Fruit fly (Drosophila melanogaster) whole organism, embryonic: ENCODE results near the gene phtm.

Source experiments
- Adf1 ChIP-seq: fragments of 200-800 bp; sonication (Bioruptor generic); IDR thresholded peaks from 2 replicates; pipeline ENCODE4 v1.3.6; 2022; ENCODE audit warnings: missing biosample characterization, missing genetic modification characterization
- Asciz ChIP-seq: fragments of 200-800 bp; sonication (Bioruptor generic); optimal IDR thresholded peaks from 2 replicates; lab custom pipeline; 2017; ENCODE audit warnings: missing biosample characterization, mild to moderate bottlenecking, missing genetic modification characterization, missing genetic modification reagents
- Bgb ChIP-seq: fragments of 200-800 bp; sonication (Bioruptor generic); IDR thresholded peaks from 2 replicates; pipeline ENCODE4 v1.3.6; 2022; ENCODE audit warnings: missing biosample characterization, missing genetic modification characterization; ENCODE audit not compliant: partially characterized antibody
- BtbVII ChIP-seq: fragments of 200-800 bp; sonication (Bioruptor generic); optimal IDR thresholded peaks from 3 replicates; lab custom pipeline; 2017; ENCODE audit warnings: missing biosample characterization, mild to moderate bottlenecking, missing genetic modification characterization
- CG11247 ChIP-seq: fragments of 200-800 bp; sonication (Bioruptor generic); IDR thresholded peaks from 2 replicates; pipeline ENCODE4 v1.3.6; 2022; ENCODE audit warnings: missing biosample characterization, missing genetic modification characterization
- CG11456 ChIP-seq: fragments of 200-800 bp; sonication (Bioruptor generic); IDR thresholded peaks from 3 replicates; pipeline ENCODE4 v1.3.6; 2022; ENCODE audit warnings: missing biosample characterization, missing genetic modification characterization
- CG11504 ChIP-seq: fragments of 200-800 bp; sonication (Bioruptor generic); optimal IDR thresholded peaks from 3 replicates; lab custom pipeline; 2019; ENCODE audit warnings: missing biosample characterization, mild to moderate bottlenecking, missing genetic modification characterization, moderate library complexity
- CG12299 ChIP-seq: fragments of 200-800 bp; sonication (Bioruptor generic); optimal IDR thresholded peaks from 2 replicates; lab custom pipeline; 2018; ENCODE audit warnings: missing biosample characterization, mild to moderate bottlenecking, missing genetic modification characterization
- CG12659 ChIP-seq: fragments of 200-800 bp; sonication (Bioruptor generic); optimal IDR thresholded peaks from 3 replicates; lab custom pipeline; 2017; ENCODE audit warnings: mild to moderate bottlenecking, missing biosample characterization, missing genetic modification reagents, missing genetic modification characterization
- CG16863 ChIP-seq: fragments of 200-800 bp; sonication (Bioruptor generic); optimal IDR thresholded peaks from 3 replicates; lab custom pipeline; 2016; ENCODE audit warnings: missing biosample characterization, missing genetic modification characterization
- CG17186 ChIP-seq: fragments of 200-800 bp; sonication (Bioruptor generic); optimal IDR thresholded peaks from 3 replicates; lab custom pipeline; 2017; ENCODE audit warnings: missing biosample characterization, missing genetic modification reagents, missing genetic modification characterization
- CG18764 ChIP-seq: fragments of 200-800 bp; sonication (Bioruptor generic); optimal IDR thresholded peaks from 3 replicates; lab custom pipeline; 2016; ENCODE audit warnings: missing biosample characterization, missing genetic modification characterization
- CG34376 ChIP-seq: fragments of 200-800 bp; sonication (Bioruptor generic); optimal IDR thresholded peaks from 2 replicates; lab custom pipeline; 2018; ENCODE audit warnings: missing biosample characterization, mild to moderate bottlenecking, missing genetic modification characterization
- CG3847 ChIP-seq: fragments of 200-800 bp; sonication (Bioruptor generic); IDR thresholded peaks from 2 replicates; pipeline ENCODE4 v1.3.6; 2022; ENCODE audit warnings: missing biosample characterization, missing genetic modification characterization
- CG42726 ChIP-seq: fragments of 200-800 bp; sonication (Bioruptor generic); IDR thresholded peaks from 2 replicates; pipeline ENCODE4 v1.3.6; 2022; ENCODE audit warnings: missing biosample characterization, missing genetic modification characterization; ENCODE audit not compliant: partially characterized antibody
- CG5180 ChIP-seq: fragments of 200-800 bp; sonication (Bioruptor generic); optimal IDR thresholded peaks from 3 replicates; lab custom pipeline; 2017; ENCODE audit warnings: missing biosample characterization, missing genetic modification characterization, mild to moderate bottlenecking, moderate library complexity, missing genetic modification reagents
- CG6765 ChIP-seq: fragments of 200-800 bp; sonication (Bioruptor generic); optimal IDR thresholded peaks from 3 replicates; lab custom pipeline; 2017; ENCODE audit warnings: missing biosample characterization, mild to moderate bottlenecking, missing genetic modification characterization
- CG6854 ChIP-seq: fragments of 200-800 bp; sonication (Bioruptor generic); optimal IDR thresholded peaks from 3 replicates; lab custom pipeline; 2017; ENCODE audit warnings: missing biosample characterization, mild to moderate bottlenecking, missing genetic modification characterization
- CG7271 ChIP-seq: fragments of 200-800 bp; sonication (Bioruptor generic); optimal IDR thresholded peaks from 2 replicates; lab custom pipeline; 2018; ENCODE audit warnings: missing biosample characterization, mild to moderate bottlenecking, missing genetic modification characterization, moderate library complexity
- CG7987 ChIP-seq: fragments of 200-800 bp; sonication (Bioruptor generic); optimal IDR thresholded peaks from 2 replicates; lab custom pipeline; 2018; ENCODE audit warnings: missing biosample characterization, mild to moderate bottlenecking, missing genetic modification characterization, moderate library complexity
- CG8765 ChIP-seq: fragments of 200-800 bp; sonication (Bioruptor generic); IDR thresholded peaks from 2 replicates; pipeline ENCODE4 v1.3.6; 2022; ENCODE audit warnings: missing biosample characterization, missing genetic modification characterization
- Chrac-16 ChIP-seq: fragments of 200-800 bp; sonication (Bioruptor generic); optimal IDR thresholded peaks from 3 replicates; lab custom pipeline; 2016; ENCODE audit warnings: missing biosample characterization, missing genetic modification characterization
- CrebB ChIP-seq: fragments of 200-800 bp; sonication (Bioruptor generic); optimal IDR thresholded peaks from 3 replicates; lab custom pipeline; 2018; ENCODE audit warnings: missing biosample characterization, mild to moderate bottlenecking, missing genetic modification characterization
- Dip3 ChIP-seq: fragments of 200-800 bp; sonication (Bioruptor generic); optimal IDR thresholded peaks from 3 replicates; lab custom pipeline; 2016; ENCODE audit warnings: missing biosample characterization, missing genetic modification characterization
- E2f1 ChIP-seq: fragments of 200-800 bp; sonication (Bioruptor generic); IDR thresholded peaks from 2 replicates; pipeline ENCODE4 v1.3.6; 2022; ENCODE audit warnings: missing biosample characterization, missing genetic modification characterization
- Ets65A ChIP-seq: fragments of 200-800 bp; sonication (Bioruptor generic); peaks from one replicate; lab custom pipeline; 2016; ENCODE audit warnings: missing biosample characterization, missing genetic modification characterization
- HLH3B ChIP-seq: fragments of 200-800 bp; sonication (Bioruptor generic); IDR thresholded peaks from 2 replicates; pipeline ENCODE4 v1.3.6; 2022; ENCODE audit warnings: missing biosample characterization, missing genetic modification characterization
- Hr51 ChIP-seq, 2 experiments: fragments of 200-800 bp; sonication (Bioruptor generic); optimal IDR thresholded peaks; 2 replicates in 1 of 2; 3 replicates in 1 of 2; lab custom pipeline; 2016 to 2018; ENCODE audit warnings: missing biosample characterization in 2 of 2, missing genetic modification characterization in 2 of 2, mild to moderate bottlenecking in 1 of 2, moderate library complexity in 1 of 2
- Jarid2 ChIP-seq: fragments of 200-800 bp; sonication (Bioruptor generic); optimal IDR thresholded peaks from 3 replicates; lab custom pipeline; 2017; ENCODE audit warnings: mild to moderate bottlenecking, missing biosample characterization, missing genetic modification reagents, missing genetic modification characterization
- NC2β ChIP-seq: fragments of 200-800 bp; sonication (Bioruptor generic); optimal IDR thresholded peaks from 2 replicates; lab custom pipeline; 2016; ENCODE audit warnings: missing biosample characterization, missing genetic modification characterization
- NK7.1 ChIP-seq: fragments of 200-800 bp; sonication (Bioruptor generic); optimal IDR thresholded peaks from 3 replicates; lab custom pipeline; 2016; ENCODE audit warnings: missing biosample characterization, missing genetic modification characterization
- Neu2 ChIP-seq: fragments of 200-800 bp; sonication (Bioruptor generic); optimal IDR thresholded peaks from 3 replicates; lab custom pipeline; 2016; ENCODE audit warnings: missing biosample characterization, missing genetic modification characterization, borderline replicate concordance
- Side ChIP-seq: fragments of 200-800 bp; sonication (Bioruptor generic); optimal IDR thresholded peaks from 2 replicates; lab custom pipeline; 2016; ENCODE audit warnings: missing biosample characterization, missing genetic modification characterization
- Sry-β ChIP-seq: fragments of 200-800 bp; sonication (Bioruptor generic); optimal IDR thresholded peaks from 2 replicates; lab custom pipeline; 2018; ENCODE audit warnings: missing biosample characterization, mild to moderate bottlenecking, missing genetic modification characterization, moderate library complexity
- Xrp1 ChIP-seq: fragments of 200-800 bp; sonication (Bioruptor generic); IDR thresholded peaks from 2 replicates; pipeline ENCODE4 v1.3.6; 2022; ENCODE audit warnings: missing biosample characterization, missing genetic modification characterization
- az2 ChIP-seq: fragments of 200-800 bp; sonication (Bioruptor generic); optimal IDR thresholded peaks from 3 replicates; lab custom pipeline; 2016; ENCODE audit warnings: missing biosample characterization, missing genetic modification characterization
- bab2 ChIP-seq: fragments of 200-800 bp; sonication (Bioruptor generic); optimal IDR thresholded peaks from 2 replicates; lab custom pipeline; 2016; ENCODE audit warnings: missing biosample characterization, missing genetic modification characterization
- chinmo ChIP-seq: fragments of 200-800 bp; sonication (Bioruptor generic); IDR thresholded peaks from 4 replicates; pipeline ENCODE4 v1.3.6; 2022; ENCODE audit warnings: missing biosample characterization, missing genetic modification characterization; ENCODE audit not compliant: partially characterized antibody
- ewg ChIP-seq: fragments of 200-800 bp; sonication (Bioruptor generic); optimal IDR thresholded peaks from 3 replicates; lab custom pipeline; 2017; ENCODE audit warnings: mild to moderate bottlenecking, missing biosample characterization, missing genetic modification reagents, missing genetic modification characterization
- gfzf ChIP-seq: fragments of 200-800 bp; sonication (Bioruptor generic); optimal IDR thresholded peaks from 2 replicates; lab custom pipeline; 2016; ENCODE audit warnings: missing biosample characterization, mild to moderate bottlenecking, missing genetic modification characterization, moderate library complexity
- onecut ChIP-seq: fragments of 200-800 bp; sonication (Bioruptor generic); IDR thresholded peaks from 2 replicates; pipeline ENCODE4 v1.3.6; 2022; ENCODE audit warnings: missing biosample characterization, missing genetic modification characterization
- pnt ChIP-seq: fragments of 200-800 bp; sonication (Bioruptor generic); optimal IDR thresholded peaks from 3 replicates; lab custom pipeline; 2016; ENCODE audit warnings: missing biosample characterization, missing genetic modification characterization
- pros ChIP-seq: fragments of 200-800 bp; sonication (Bioruptor generic); optimal IDR thresholded peaks from 3 replicates; lab custom pipeline; 2019; ENCODE audit warnings: missing biosample characterization, mild to moderate bottlenecking, missing genetic modification characterization, moderate library complexity
- ranshi ChIP-seq: fragments of 200-800 bp; sonication (Bioruptor generic); IDR thresholded peaks from 2 replicates; pipeline ENCODE4 v1.3.6; 2022; ENCODE audit warnings: missing biosample characterization, missing genetic modification characterization
- sr ChIP-seq: fragments of 200-800 bp; sonication (Bioruptor generic); IDR thresholded peaks from 3 replicates; pipeline ENCODE4 v1.3.6; 2022; ENCODE audit warnings: missing biosample characterization, missing genetic modification characterization
- tio ChIP-seq: fragments of 200-800 bp; sonication (Bioruptor generic); optimal IDR thresholded peaks from 2 replicates; lab custom pipeline; 2017; ENCODE audit warnings: missing biosample characterization, missing genetic modification characterization, inconsistent platforms
- tll ChIP-seq, 2 experiments: fragments of 200-800 bp in 1 of 2; fragments of >200 bp in 1 of 2; sonication (Bioruptor generic) in 1 of 2; optimal IDR thresholded peaks; 2 replicates each; lab custom pipeline; 2017 to 2019; ENCODE audit warnings: missing biosample characterization in 2 of 2, missing genetic modification characterization in 2 of 2, mild to moderate bottlenecking in 1 of 2, moderate library complexity in 1 of 2
- twi ChIP-seq: fragments of 200-800 bp; optimal IDR thresholded peaks from 2 replicates; lab custom pipeline; 2019; ENCODE audit warnings: missing biosample characterization, mild to moderate bottlenecking, missing genetic modification characterization, moderate library complexity
- usp ChIP-seq: fragments of >200 bp; optimal IDR thresholded peaks from 2 replicates; lab custom pipeline; 2017; ENCODE audit warnings: missing biosample characterization, missing genetic modification characterization
- zfh2 ChIP-seq: fragments of 200-800 bp; sonication (Bioruptor generic); optimal IDR thresholded peaks from 2 replicates; lab custom pipeline; 2016; ENCODE audit warnings: missing biosample characterization, missing genetic modification characterization

The phtm gene

DNA sequence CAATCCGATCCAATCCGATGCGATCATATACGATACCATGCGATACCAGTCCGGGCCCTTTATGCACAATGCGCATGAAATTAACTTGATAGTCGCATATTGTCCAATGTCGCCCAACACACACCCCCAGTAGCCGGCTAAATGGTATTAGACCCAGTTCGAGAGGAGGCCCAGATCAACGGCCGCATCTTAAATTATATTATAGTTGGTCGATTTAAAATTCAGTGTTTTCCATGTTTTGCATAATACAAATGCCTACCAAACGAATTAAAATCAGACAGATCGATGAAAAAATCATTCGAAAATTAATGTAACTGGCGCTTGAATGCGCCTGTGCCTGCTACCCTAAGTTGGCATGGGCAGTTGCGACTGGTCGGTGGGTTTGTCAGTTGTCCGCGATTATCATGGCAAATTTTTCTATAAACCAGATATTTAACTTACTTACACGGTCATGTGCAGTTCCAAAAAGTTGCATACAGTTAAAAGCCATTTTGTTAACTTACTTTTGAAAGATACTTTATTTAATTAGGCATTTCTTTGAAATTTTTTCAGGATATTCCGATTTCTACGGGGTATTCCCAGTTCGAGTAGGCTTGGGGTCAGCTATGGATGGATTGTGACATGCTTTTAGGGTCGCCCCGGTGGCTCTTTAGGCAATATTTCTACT lies 15.6 kb upstream of the phtm start (continued):
- TF ChIP-seq CG17186 (GFP tag; lab: Kevin White, UChicago) (no peak), bab2 (GFP tag; lab: Kevin White, UChicago) (no peak), CG18764 (GFP tag; lab: Kevin White, UChicago) (no peak), twi (tag; lab: Kevin White, UChicago) (no peak), NC2β (GFP tag; lab: Kevin White, UChicago) (no peak), CG42726 (GFP tag; lab: Robert Waterston, UW) (no peak), zfh2 (GFP tag; lab: Kevin White, UChicago) (no peak), CG12299 (tag; lab: Kevin White, UChicago) (no peak), Xrp1 (GFP tag; lab: Robert Waterston, UW) (peak; percentile 12; the same call in 1 of the 2 replicates), onecut (no peak), Sry-β (GFP tag; lab: Kevin White, UChicago) (no peak), ewg (peak; percentile 19), gfzf (GFP tag; lab: Kevin White, UChicago) (no peak), CG6854 (no peak), usp (GFP tag; lab: Kevin White, UChicago) (no peak), CG5180 (GFP tag; lab: Kevin White, UChicago) (no peak), CG34376 (GFP tag; lab: Kevin White, UChicago) (no peak), az2 (GFP tag; lab: Kevin White, UChicago) (no peak), CG7271 (tag; lab: Kevin White, UChicago) (no peak), Ets65A (GFP tag; lab: Kevin White, UChicago) (no peak), Hr51 (GFP tag; optimal IDR thresholded peaks at IDR 0.05; lab: Kevin White, UChicago) (peak in 1 of 2 experiments; percentile 64), Jarid2 (GFP tag; lab: Kevin White, UChicago) (no peak), CG6765 (GFP tag; lab: Kevin White, UChicago) (no peak), CG11456 (GFP tag; lab: Robert Waterston, UW) (no peak), Bgb (GFP tag; lab: Robert Waterston, UW) (no peak), CG3847 (GFP tag; lab: Robert Waterston, UW) (no peak), NK7.1 (GFP tag; lab: Kevin White, UChicago) (no peak), BtbVII (GFP tag; lab: Kevin White, UChicago) (no peak), Dip3 (GFP tag; lab: Kevin White, UChicago) (no peak), pnt (no peak), ranshi (GFP tag; lab: Robert Waterston, UW) (no peak), CG11504 (tag; lab: Kevin White, UChicago) (peak; percentile 54), pros (GFP tag; lab: Kevin White, UChicago) (no peak), tll (GFP tag; optimal IDR thresholded peaks at IDR 0.05; lab: Kevin White, UChicago) (no peak), Side (GFP tag; lab: Kevin White, UChicago) (no peak), CG8765 (GFP tag; lab: Robert Waterston, UW) (no peak), Chrac-16 (GFP tag; lab: Kevin White, UChicago) (no peak), Neu2 (no peak), CG11247 (GFP tag; lab: Robert Waterston, UW) (no peak), sr (GFP tag; lab: Robert Waterston, UW) (no peak), Asciz (GFP tag; lab: Kevin White, UChicago) (no peak), HLH3B (GFP tag; lab: Robert Waterston, UW) (no peak), CG12659 (no peak), chinmo (GFP tag; lab: Robert Waterston, UW) (0 out of 4 replicates have a peak, but pooled peaks have one; percentile 24), Adf1 (GFP tag; lab: Robert Waterston, UW) (no peak), CrebB (no peak), CG7987 (no peak), CG16863 (GFP tag; lab: Kevin White, UChicago) (no peak), E2f1 (0 out of 2 replicates have a peak, but pooled peaks have one; percentile 21), tio (GFP tag; lab: Kevin White, UChicago) (no peak)
